Worm (Caenorhabditis elegans) whole organism, late embryonic: Measurements from ENCODE around the gene F41E7.2.

Experiments used
- ceh-34 ChIP-seq: sonication (generic microtip); optimal IDR thresholded peaks from 2 replicates; lab custom pipeline; 2016; ENCODE audit warnings: mild to moderate bottlenecking, missing genetic modification characterization, missing compliant biosample characterization
- ceh-9 ChIP-seq: sonication (generic microtip); optimal IDR thresholded peaks from 2 replicates; lab custom pipeline; 2016; ENCODE audit warnings: mild to moderate bottlenecking, missing genetic modification characterization, inconsistent platforms, missing compliant biosample characterization
- dmd-4 ChIP-seq: sonication (generic microtip); optimal IDR thresholded peaks from 2 replicates; lab custom pipeline; 2016; ENCODE audit warnings: borderline replicate concordance, missing genetic modification characterization, missing compliant biosample characterization
- nfya-1 ChIP-seq: sonication (generic microtip); optimal IDR thresholded peaks from 2 replicates; lab custom pipeline; 2017; ENCODE audit warnings: missing genetic modification characterization, mild to moderate bottlenecking, missing compliant biosample characterization, antibody characterized with exemption, moderate library complexity
- pros-1 ChIP-seq: fragments of 150-350 bp; optimal IDR thresholded peaks from 2 replicates; lab custom pipeline; 2014; ENCODE audit warnings: missing biosample characterization, missing genetic modification reagents, missing genetic modification characterization
- sox-2 ChIP-seq: fragments of 200-800 bp; sonication (Bioruptor generic); IDR thresholded peaks from 2 replicates; pipeline ENCODE4 v1.3.6; 2022; ENCODE audit warnings: missing genetic modification reagents, missing genetic modification characterization, missing compliant biosample characterization

DNA sequence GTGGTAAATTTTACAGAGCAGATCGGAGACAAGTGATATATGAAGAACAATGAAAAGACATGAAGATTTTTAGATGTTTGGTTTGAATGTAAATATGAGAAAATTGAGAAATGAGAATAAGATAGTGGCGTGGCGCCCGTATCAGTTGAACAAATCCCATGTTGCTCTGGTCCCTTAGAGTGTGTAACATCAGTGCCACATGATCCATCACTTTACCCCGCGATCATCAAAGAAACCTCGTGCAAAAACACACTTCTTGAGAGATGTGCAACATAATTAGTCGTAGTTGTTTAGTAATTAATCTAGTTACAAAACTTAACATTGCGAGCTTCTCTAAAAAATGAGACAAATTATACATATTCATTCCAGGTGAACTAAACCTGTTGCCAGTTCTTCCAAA, 19.4 kb upstream of the F41E7.2 start:
- TF ChIP-seq dmd-4 (tag; lab: Kevin White, UChicago) (no peak), nfya-1 (tag; lab: Kevin White, UChicago) (no peak), ceh-34 (no peak), pros-1 (tag; lab: Kevin White, UChicago) (no peak), ceh-9 (tag; lab: Kevin White, UChicago) (no peak), sox-2 (no peak)
